Fruit fly (Drosophila melanogaster) S2 (cell line): Measurements from ENCODE around the gene crb.

Source experiments
- CG8478 ChIP-seq: fragments of >200 bp; optimal IDR thresholded peaks from 2 replicates; lab custom pipeline; 2018
- CTCF ChIP-seq, 2 experiments: fragments of >200 bp; optimal IDR thresholded peaks; 2 replicates each; lab custom pipeline; 2018

DNA sequence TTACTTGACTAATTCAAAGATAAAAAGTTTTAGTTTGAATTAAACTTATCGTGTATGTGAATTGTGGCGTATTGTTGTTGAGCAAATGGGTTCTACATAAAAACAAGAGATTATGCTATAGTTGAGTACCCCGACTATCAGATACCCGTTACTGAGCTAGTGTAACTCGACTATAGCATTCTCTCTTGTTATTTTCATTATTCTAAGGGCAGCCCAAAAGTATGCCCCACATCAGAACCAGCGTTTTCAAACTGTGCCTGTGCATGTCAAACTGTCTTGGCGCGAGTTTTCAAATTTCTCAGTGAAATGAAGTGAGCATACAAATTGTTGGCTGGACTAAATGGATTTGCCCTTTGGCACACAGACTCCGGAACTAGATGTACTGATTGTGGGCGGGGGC is 15.6 kb upstream of the crb start, which contains the start of gene shps:
- TF ChIP-seq CG8478 = no peak
- TF ChIP-seq CTCF (optimal IDR thresholded peaks at IDR 0.05; lab: Kevin White, UChicago) = peak; percentile 47 to 63
